Fruit fly (Drosophila melanogaster): ENCODE data around the gene CG7386.

The CG7386 gene

dm6 chr3L:6184884-6185438 is 4.6 kb upstream of the CG7386 start, which contains the start of the genes D19B and CG43293:
TSS of gene D19B (minus strand) at chr3L:6184920.
TSS of gene CG43293 (plus strand) at chr3L:6185189.
- TF ChIP-seq fd96Ca (GFP tag; IDR thresholded peaks at IDR 0.05) (peak; percentile 92), CG8159 (tag; optimal IDR thresholded peaks at IDR 0.05) (peak; percentile 82), CG12605 (GFP tag; IDR thresholded peaks at IDR 0.05) (peak; percentile 91), CG9948 (tag; optimal IDR thresholded peaks at IDR 0.05) (peak; percentile 81), CG17806 (tag; optimal IDR thresholded peaks at IDR 0.05) (peak; percentile 82), rn (GFP tag; IDR thresholded peaks at IDR 0.05) (peak; percentile 86), CG15710 (tag; optimal IDR thresholded peaks at IDR 0.05) (peak; percentile 81), Pif1B (GFP tag; optimal IDR thresholded peaks at IDR 0.05) (peak; percentile 93), Pif1A (GFP tag; optimal IDR thresholded peaks at IDR 0.05) (no peak), Ets98B (GFP tag; IDR thresholded peaks at IDR 0.05) (peak; percentile 94), CG14655 (GFP tag; optimal IDR thresholded peaks at IDR 0.05) (peak; percentile 88), EcR (GFP tag; optimal IDR thresholded peaks at IDR 0.05) (no peak), CG13204 (GFP tag; optimal IDR thresholded peaks at IDR 0.05) (no peak), CG10348 (GFP tag; IDR thresholded peaks at IDR 0.05) (peak; percentile 36; the same call in 1 of the 2 replicates), CG8301 (tag; optimal IDR thresholded peaks at IDR 0.05) (peak; percentile 80), gl (tag; optimal IDR thresholded peaks at IDR 0.05) (peak; percentile 76), Snoo (tag; optimal IDR thresholded peaks at IDR 0.05) (peak; percentile 84), CG34367 (tag; optimal IDR thresholded peaks at IDR 0.05) (peak; percentile 81), CG4496 (GFP tag; IDR thresholded peaks at IDR 0.05) (peak; percentile 92), CG32121 (GFP tag; IDR thresholded peaks at IDR 0.05) (peak; percentile 92), D1 (tag; optimal IDR thresholded peaks at IDR 0.05) (no peak)

- TF ChIP-seq fd96Ca (GFP tag; IDR thresholded peaks at IDR 0.05): peak; percentile 54; the same call in 2 of the 3 replicates
- peak; percentile 64 for TF ChIP-seq rn (GFP tag; IDR thresholded peaks at IDR 0.05)
- TF ChIP-seq CG10348 (GFP tag; IDR thresholded peaks at IDR 0.05): 0 out of 2 replicates have a peak, but pooled peaks have one; percentile 19
- no peak for TF ChIP-seq Pif1B (GFP tag; optimal IDR thresholded peaks at IDR 0.05)
- peak; percentile 81 for TF ChIP-seq EcR (GFP tag; optimal IDR thresholded peaks at IDR 0.05)
- TF ChIP-seq CG8301 (tag; optimal IDR thresholded peaks at IDR 0.05): no peak
- no peak for TF ChIP-seq CG13204 (GFP tag; optimal IDR thresholded peaks at IDR 0.05)
- TF ChIP-seq CG9948 (tag; optimal IDR thresholded peaks at IDR 0.05): peak; percentile 73
- no peak; the same call in none of the 2 replicates for TF ChIP-seq Ets98B (GFP tag; IDR thresholded peaks at IDR 0.05)
- TF ChIP-seq Snoo (tag; optimal IDR thresholded peaks at IDR 0.05): peak; percentile 76
- TF ChIP-seq Pif1A (GFP tag; optimal IDR thresholded peaks at IDR 0.05): no peak
- no peak for TF ChIP-seq D1 (tag; optimal IDR thresholded peaks at IDR 0.05)
- TF ChIP-seq gl (tag; optimal IDR thresholded peaks at IDR 0.05): no peak
- peak; percentile 52 for TF ChIP-seq CG17806 (tag; optimal IDR thresholded peaks at IDR 0.05)
- peak; percentile 57 for TF ChIP-seq CG34367 (tag; optimal IDR thresholded peaks at IDR 0.05)
- no peak for TF ChIP-seq CG14655 (GFP tag; optimal IDR thresholded peaks at IDR 0.05)
- TF ChIP-seq CG15710 (tag; optimal IDR thresholded peaks at IDR 0.05): peak; percentile 83
- no peak for TF ChIP-seq CG8159 (tag; optimal IDR thresholded peaks at IDR 0.05)
- TF ChIP-seq CG12605 (GFP tag; IDR thresholded peaks at IDR 0.05): no peak
- peak; percentile 58; the same call in 1 of the 2 replicates for TF ChIP-seq CG32121 (GFP tag; IDR thresholded peaks at IDR 0.05)
- peak; percentile 60; the same call in 2 of the 3 replicates for TF ChIP-seq CG4496 (GFP tag; IDR thresholded peaks at IDR 0.05)
These were observed 3.4 kb downstream of the CG7386 start, which contains the start of the genes Sf3b6 and Tnpo for dm6 chr3L:6192822-6193555. TSS of gene Sf3b6 (minus strand) at chr3L:6193179. TSS of gene Tnpo (plus strand) at chr3L:6193480.

dm6 chr3L:6193556-6194114 is 4.1 kb downstream of the CG7386 start:
- TF ChIP-seq CG9948 (tag; optimal IDR thresholded peaks at IDR 0.05): no peak
- no peak for TF ChIP-seq CG17806 (tag; optimal IDR thresholded peaks at IDR 0.05)
- TF ChIP-seq CG4496 (GFP tag; IDR thresholded peaks at IDR 0.05): 0 out of 3 replicates have a peak, but pooled peaks have one; percentile 4
- TF ChIP-seq EcR (GFP tag; optimal IDR thresholded peaks at IDR 0.05): peak; percentile 96

dm6 chr3L:6200173-6200572 is 10.6 kb downstream of the CG7386 start, which contains the start of gene CG8219:
TSS of gene CG8219 (plus strand) at chr3L:6200473.
- TF ChIP-seq EcR (GFP tag; optimal IDR thresholded peaks at IDR 0.05): no peak
- no peak for TF ChIP-seq Snoo (tag; optimal IDR thresholded peaks at IDR 0.05)
- TF ChIP-seq rn (GFP tag; IDR thresholded peaks at IDR 0.05): no peak
- no peak for TF ChIP-seq Pif1A (GFP tag; optimal IDR thresholded peaks at IDR 0.05)
- TF ChIP-seq D1 (tag; optimal IDR thresholded peaks at IDR 0.05): no peak
- no peak for TF ChIP-seq CG8159 (tag; optimal IDR thresholded peaks at IDR 0.05)
- no peak for TF ChIP-seq CG12605 (GFP tag; IDR thresholded peaks at IDR 0.05)
- TF ChIP-seq fd96Ca (GFP tag; IDR thresholded peaks at IDR 0.05): no peak
- TF ChIP-seq CG13204 (GFP tag; optimal IDR thresholded peaks at IDR 0.05): no peak
- no peak for TF ChIP-seq Pif1B (GFP tag; optimal IDR thresholded peaks at IDR 0.05)
- TF ChIP-seq gl (tag; optimal IDR thresholded peaks at IDR 0.05): no peak
- no peak for TF ChIP-seq CG10348 (GFP tag; IDR thresholded peaks at IDR 0.05)
- TF ChIP-seq CG17806 (tag; optimal IDR thresholded peaks at IDR 0.05): no peak
- no peak for TF ChIP-seq CG34367 (tag; optimal IDR thresholded peaks at IDR 0.05)
- no peak for TF ChIP-seq CG32121 (GFP tag; IDR thresholded peaks at IDR 0.05)
- no peak for TF ChIP-seq CG9948 (tag; optimal IDR thresholded peaks at IDR 0.05)
- no peak for TF ChIP-seq CG8301 (tag; optimal IDR thresholded peaks at IDR 0.05)
- TF ChIP-seq CG4496 (GFP tag; IDR thresholded peaks at IDR 0.05): no peak
